Worm (Caenorhabditis elegans) whole organism, mixed stage, embryonic: ENCODE data around the gene str-130.
A peak's percentile ranks its signal among the peaks of the same experiment; 100 is the strongest.

ENCODE experiments used
- M03D4.4 ChIP-seq: sonication (generic microtip); optimal IDR thresholded peaks from 2 replicates; lab custom pipeline; 2017; ENCODE audit warnings: mild to moderate bottlenecking, missing genetic modification characterization, missing compliant biosample characterization
- bed-3 ChIP-seq: fragments of 200-800 bp; sonication (Bioruptor generic); optimal IDR thresholded peaks from 3 replicates; lab custom pipeline; 2018; ENCODE audit warnings: mild to moderate bottlenecking, missing genetic modification characterization, moderate library complexity, missing compliant biosample characterization
- blmp-1 ChIP-seq: fragments of 150-350 bp; optimal IDR thresholded peaks from 2 replicates; lab custom pipeline; 2014; ENCODE audit warnings: missing biosample characterization, missing genetic modification characterization
- ceh-39 ChIP-seq: fragments of 150-350 bp; optimal IDR thresholded peaks from 2 replicates; lab custom pipeline; 2014; ENCODE audit warnings: missing biosample characterization, missing genetic modification characterization
- ceh-43 ChIP-seq: fragments of 200-800 bp; sonication (Bioruptor generic); optimal IDR thresholded peaks from 2 replicates; lab custom pipeline; 2018; ENCODE audit warnings: mild to moderate bottlenecking, missing genetic modification characterization, moderate library complexity, missing compliant biosample characterization
- ceh-83 ChIP-seq: fragments of 200-800 bp; sonication (Bioruptor generic); optimal IDR thresholded peaks from 2 replicates; lab custom pipeline; 2018; ENCODE audit warnings: mild to moderate bottlenecking, missing genetic modification characterization, missing compliant biosample characterization
- ces-1 ChIP-seq: fragments of 150-350 bp; optimal IDR thresholded peaks from 2 replicates; lab custom pipeline; 2014; ENCODE audit warnings: missing biosample characterization, missing genetic modification reagents, missing genetic modification characterization
- cnd-1 ChIP-seq: fragments of 200-800 bp; sonication (Bioruptor generic); optimal IDR thresholded peaks from 2 replicates; lab custom pipeline; 2018; ENCODE audit warnings: mild to moderate bottlenecking, missing genetic modification characterization, missing compliant biosample characterization
- drap-1 ChIP-seq: fragments of 200-800 bp; sonication (Bioruptor generic); optimal IDR thresholded peaks from 3 replicates; lab custom pipeline; 2018; ENCODE audit warnings: mild to moderate bottlenecking, missing genetic modification characterization, missing compliant biosample characterization
- elt-3 ChIP-seq: fragments of 150-350 bp; optimal IDR thresholded peaks from 2 replicates; lab custom pipeline; 2014; ENCODE audit warnings: missing biosample characterization, missing genetic modification characterization
- ham-2 ChIP-seq: fragments of 200-800 bp; sonication (Bioruptor generic); optimal IDR thresholded peaks from 2 replicates; lab custom pipeline; 2018; ENCODE audit warnings: mild to moderate bottlenecking, missing genetic modification characterization, missing compliant biosample characterization
- hlh-1 ChIP-seq: fragments of 150-350 bp; optimal IDR thresholded peaks from 2 replicates; lab custom pipeline; 2014; ENCODE audit warnings: missing biosample characterization, missing genetic modification reagents, missing genetic modification characterization
- lin-13 ChIP-seq: fragments of 150-350 bp; optimal IDR thresholded peaks from 2 replicates; lab custom pipeline; 2014; ENCODE audit warnings: missing biosample characterization, missing genetic modification characterization
- lin-32 ChIP-seq: fragments of 200-800 bp; sonication (Bioruptor generic); optimal IDR thresholded peaks from 2 replicates; lab custom pipeline; 2018; ENCODE audit warnings: mild to moderate bottlenecking, missing genetic modification characterization, missing compliant biosample characterization
- lsy-2 ChIP-seq: fragments of 150-350 bp; optimal IDR thresholded peaks from 2 replicates; lab custom pipeline; 2014; ENCODE audit warnings: missing biosample characterization, missing genetic modification characterization
- mab-5 ChIP-seq: fragments of 150-350 bp; optimal IDR thresholded peaks from 2 replicates; lab custom pipeline; 2014; ENCODE audit warnings: missing biosample characterization, missing genetic modification characterization
- mep-1 ChIP-seq: fragments of 150-350 bp; optimal IDR thresholded peaks from 2 replicates; lab custom pipeline; 2017; ENCODE audit warnings: missing biosample characterization, missing genetic modification reagents, missing genetic modification characterization, inconsistent platforms
- nhr-12 ChIP-seq: fragments of 150-350 bp; optimal IDR thresholded peaks from 2 replicates; lab custom pipeline; 2014; ENCODE audit warnings: missing biosample characterization, missing genetic modification characterization
- nhr-2 ChIP-seq: fragments of 150-350 bp; optimal IDR thresholded peaks from 2 replicates; lab custom pipeline; 2014; ENCODE audit warnings: missing biosample characterization, missing genetic modification characterization
- nhr-237 ChIP-seq: fragments of 150-350 bp; optimal IDR thresholded peaks from 2 replicates; lab custom pipeline; 2014; ENCODE audit warnings: missing biosample characterization, missing genetic modification characterization
- nhr-28 ChIP-seq: fragments of 150-350 bp; optimal IDR thresholded peaks from 2 replicates; lab custom pipeline; 2014; ENCODE audit warnings: missing biosample characterization, missing genetic modification characterization
- nhr-76 ChIP-seq: sonication (generic microtip); optimal IDR thresholded peaks from 2 replicates; lab custom pipeline; 2017; ENCODE audit warnings: missing biosample characterization, missing genetic modification characterization
- pha-4 ChIP-seq: fragments of 150-350 bp; optimal IDR thresholded peaks from 2 replicates; lab custom pipeline; 2018; ENCODE audit warnings: missing biosample characterization, missing genetic modification reagents, missing genetic modification characterization
- snpc-4 ChIP-seq: fragments of 150-350 bp; optimal IDR thresholded peaks from 2 replicates; lab custom pipeline; 2014; ENCODE audit warnings: missing biosample characterization, missing genetic modification characterization
- sptf-1 ChIP-seq: sonication (generic microtip); optimal IDR thresholded peaks from 2 replicates; lab custom pipeline; 2017; ENCODE audit warnings: mild to moderate bottlenecking, missing genetic modification characterization, moderate library complexity, missing compliant biosample characterization
- tbx-8 ChIP-seq: fragments of 200-800 bp; sonication (Bioruptor generic); optimal IDR thresholded peaks from 2 replicates; lab custom pipeline; 2018; ENCODE audit warnings: mild to moderate bottlenecking, missing genetic modification characterization, moderate library complexity, missing compliant biosample characterization
- unc-120 ChIP-seq: sonication (generic microtip); optimal IDR thresholded peaks from 2 replicates; lab custom pipeline; 2017; ENCODE audit warnings: missing genetic modification characterization, missing compliant biosample characterization; ENCODE audit not compliant: poor library complexity, severe bottlenecking
- unc-39 ChIP-seq: fragments of 150-350 bp; optimal IDR thresholded peaks from 2 replicates; lab custom pipeline; 2014; ENCODE audit warnings: missing biosample characterization, missing genetic modification characterization
- unc-62 ChIP-seq: fragments of 150-350 bp; optimal IDR thresholded peaks from 2 replicates; lab custom pipeline; 2014; ENCODE audit warnings: missing biosample characterization, missing genetic modification reagents, missing genetic modification characterization
- zip-8 ChIP-seq: fragments of 150-350 bp; optimal IDR thresholded peaks from 2 replicates; lab custom pipeline; 2014; ENCODE audit warnings: missing biosample characterization, missing genetic modification characterization
- ztf-11 ChIP-seq: fragments of 150-350 bp; optimal IDR thresholded peaks from 2 replicates; lab custom pipeline; 2014; ENCODE audit warnings: missing biosample characterization, missing genetic modification characterization

str-130 gene

ce11 chrV:8114542-8114941 is 24.0 kb upstream of the str-130 start:
- TF ChIP-seq blmp-1: no peak
- TF ChIP-seq ceh-39 (tag; lab: Kevin White, UChicago): no peak
- no peak for TF ChIP-seq hlh-1
- TF ChIP-seq bed-3: no peak
- TF ChIP-seq mab-5: no peak
- no peak for TF ChIP-seq nhr-12 (tag; lab: Kevin White, UChicago)
- TF ChIP-seq cnd-1 (tag; lab: Kevin White, UChicago): no peak
- TF ChIP-seq, all 35 proteins: peak for 0

DNA sequence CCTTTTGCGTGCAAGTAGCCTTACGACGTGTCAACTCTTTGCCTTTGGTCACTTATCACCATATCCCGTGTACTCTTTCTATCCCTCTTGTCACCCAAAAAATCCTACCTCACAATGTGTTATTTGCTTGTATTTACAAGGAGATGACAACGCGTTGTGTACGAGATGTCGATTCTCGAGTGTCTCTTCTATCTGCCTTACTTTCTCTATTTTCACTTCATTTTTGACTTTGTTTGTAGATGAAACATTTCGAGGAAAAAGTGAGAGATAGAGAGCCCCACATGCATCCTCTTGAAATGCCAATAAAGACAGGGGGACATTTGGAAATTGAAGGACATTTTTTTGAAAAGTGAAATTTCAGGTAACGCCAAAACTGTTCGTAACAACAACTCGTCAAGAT is 20.3 kb upstream of the str-130 start:
- TF ChIP-seq nhr-237 (tag; lab: Kevin White, UChicago): peak; percentile 4
- no peak for TF ChIP-seq zip-8 (tag; lab: Kevin White, UChicago)

ce11 chrV:8108670-8109069 is 18.2 kb upstream of the str-130 start, which contains the start of gene myo-5:
TSS of gene myo-5 (plus strand) at chrV:8108970.
- TF ChIP-seq bed-3 (no peak), nhr-2 (tag; lab: Kevin White, UChicago) (no peak), nhr-237 (tag; lab: Kevin White, UChicago) (no peak), ztf-11 (no peak), ceh-39 (tag; lab: Kevin White, UChicago) (no peak), mep-1 (no peak), lin-32 (GFP tag; lab: Kevin White, UChicago) (no peak), nhr-76 (no peak), lin-13 (tag; lab: Kevin White, UChicago) (no peak), sptf-1 (tag; lab: Kevin White, UChicago) (no peak), nhr-12 (tag; lab: Kevin White, UChicago) (no peak), blmp-1 (no peak), tbx-8 (no peak)

- TF ChIP-seq hlh-1: no peak
- no peak for TF ChIP-seq cnd-1 (tag; lab: Kevin White, UChicago)
- TF ChIP-seq ces-1: no peak
- TF ChIP-seq bed-3: no peak
- TF ChIP-seq nhr-237 (tag; lab: Kevin White, UChicago): no peak
- TF ChIP-seq ceh-83: no peak
- TF ChIP-seq nhr-2 (tag; lab: Kevin White, UChicago): no peak
- no peak for TF ChIP-seq blmp-1
- TF ChIP-seq mab-5: no peak
- TF ChIP-seq drap-1: no peak
- no peak for TF ChIP-seq ztf-11
- no peak for TF ChIP-seq ceh-43 (GFP tag; lab: Kevin White, UChicago)
- no peak for TF ChIP-seq unc-39 (tag; lab: Kevin White, UChicago)
- TF ChIP-seq, all 35 proteins: peak for 0
These were observed 14.0 kb upstream of the str-130 start, which contains the start of gene srlf-16 for ce11 chrV:8104473-8104872. TSS of gene srlf-16 (plus strand) at chrV:8104773.

DNA sequence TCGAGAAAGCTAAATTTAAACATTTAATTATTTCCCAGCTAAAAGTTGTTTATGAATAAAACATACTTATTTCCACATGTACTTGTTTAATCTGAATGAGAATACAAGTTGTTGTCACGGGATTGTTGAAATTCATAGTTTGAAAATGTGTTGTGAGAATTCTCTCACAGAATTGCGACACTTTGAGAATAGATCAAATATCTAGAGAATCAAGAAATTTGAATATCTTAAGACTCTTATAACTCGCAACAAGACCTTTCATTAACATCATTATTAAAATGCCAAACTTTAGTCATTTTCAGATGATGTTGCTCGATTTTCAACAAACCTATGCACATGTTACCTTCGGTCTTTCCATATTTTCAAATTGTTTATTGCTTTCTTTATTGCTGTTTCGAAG is 12.5 kb upstream of the str-130 start, which contains the start of gene str-90:
Gene str-90 (plus strand): TSS at position 301 of the 400 bp plus-strand sequence.
- TF ChIP-seq snpc-4 (tag; lab: Kevin White, UChicago) (no peak), unc-62 (GFP tag; lab: Kevin White, UChicago) (no peak), pha-4 (no peak), M03D4.4 (no peak), hlh-1 (no peak), bed-3 (no peak), lsy-2 (tag; lab: Kevin White, UChicago) (no peak), tbx-8 (no peak), nhr-76 (no peak), nhr-12 (tag; lab: Kevin White, UChicago) (no peak), ceh-43 (GFP tag; lab: Kevin White, UChicago) (no peak), ceh-39 (tag; lab: Kevin White, UChicago) (no peak), cnd-1 (tag; lab: Kevin White, UChicago) (no peak), ham-2 (GFP tag; lab: Kevin White, UChicago) (no peak), elt-3 (no peak), unc-120 (tag; lab: Kevin White, UChicago) (no peak), nhr-28 (tag; lab: Kevin White, UChicago) (no peak), ces-1 (no peak)

ce11 chrV:8099306-8099705 is 8.8 kb upstream of the str-130 start, which contains the start of gene sdz-23:
TSS of gene sdz-23 (plus strand) at chrV:8099606.
- TF ChIP-seq M03D4.4: no peak
- no peak for TF ChIP-seq lin-13 (tag; lab: Kevin White, UChicago)
- TF ChIP-seq nhr-76: no peak
- no peak for TF ChIP-seq ceh-39 (tag; lab: Kevin White, UChicago)
- no peak for TF ChIP-seq lin-32 (GFP tag; lab: Kevin White, UChicago)
- TF ChIP-seq lsy-2 (tag; lab: Kevin White, UChicago): no peak
